Fruit fly (Drosophila melanogaster) whole organism, embryonic: ENCODE results near the gene CG32280.

Experiments used
- B-H2 ChIP-seq: fragments of 200-800 bp; sonication (Bioruptor generic); optimal IDR thresholded peaks from 2 replicates; lab custom pipeline; 2018; ENCODE audit warnings: missing biosample characterization, mild to moderate bottlenecking, missing genetic modification characterization
- CG12219 ChIP-seq: fragments of 200-800 bp; sonication (Bioruptor generic); optimal IDR thresholded peaks from 3 replicates; lab custom pipeline; 2018; ENCODE audit warnings: missing biosample characterization, mild to moderate bottlenecking, missing genetic modification characterization
- CG2889 ChIP-seq: fragments of 200-800 bp; sonication (Bioruptor generic); IDR thresholded peaks from 3 replicates; pipeline ENCODE4 v1.3.6; 2022; ENCODE audit warnings: missing biosample characterization, missing genetic modification characterization
- CG3065 ChIP-seq: fragments of 200-800 bp; sonication (Bioruptor generic); optimal IDR thresholded peaks from 2 replicates; lab custom pipeline; 2016; ENCODE audit warnings: missing biosample characterization, missing genetic modification characterization
- CG33557 ChIP-seq: fragments of 200-800 bp; sonication (Bioruptor generic); optimal IDR thresholded peaks from 2 replicates; lab custom pipeline; 2019; ENCODE audit warnings: missing biosample characterization, mild to moderate bottlenecking, missing genetic modification characterization, moderate library complexity
- Elba2 ChIP-seq: fragments of 200-800 bp; sonication (Bioruptor generic); optimal IDR thresholded peaks from 3 replicates; lab custom pipeline; 2016; ENCODE audit warnings: missing biosample characterization, missing genetic modification characterization
- Ravus ChIP-seq: fragments of 200-800 bp; sonication (Bioruptor generic); IDR thresholded peaks from 2 replicates; pipeline ENCODE4 v1.3.6; 2022; ENCODE audit warnings: missing biosample characterization, missing genetic modification characterization
- ato ChIP-seq: fragments of 200-800 bp; sonication (Bioruptor generic); IDR thresholded peaks from 2 replicates; pipeline ENCODE4 v1.3.6; 2022; ENCODE audit warnings: missing biosample characterization, missing genetic modification characterization; ENCODE audit not compliant: partially characterized antibody
- fru ChIP-seq: fragments of >200 bp; optimal IDR thresholded peaks from 2 replicates; lab custom pipeline; 2017
- gt ChIP-seq: fragments of 200-800 bp; sonication (Bioruptor generic); IDR thresholded peaks from 2 replicates; pipeline ENCODE4 v1.3.6; 2022; ENCODE audit warnings: missing biosample characterization, missing genetic modification characterization
- kni ChIP-seq: fragments of 200-800 bp; sonication (Bioruptor generic); optimal IDR thresholded peaks from 3 replicates; lab custom pipeline; 2017; ENCODE audit warnings: mild to moderate bottlenecking, missing biosample characterization, missing genetic modification reagents, missing genetic modification characterization
- twi ChIP-seq: fragments of 200-800 bp; optimal IDR thresholded peaks from 2 replicates; lab custom pipeline; 2019; ENCODE audit warnings: missing biosample characterization, mild to moderate bottlenecking, missing genetic modification characterization, moderate library complexity
- wek ChIP-seq: fragments of 200-800 bp; sonication (Bioruptor generic); optimal IDR thresholded peaks from 3 replicates; lab custom pipeline; 2018; ENCODE audit warnings: missing biosample characterization, mild to moderate bottlenecking, missing genetic modification characterization, moderate library complexity
- zen ChIP-seq: fragments of 200-800 bp; sonication (Bioruptor generic); optimal IDR thresholded peaks from 3 replicates; lab custom pipeline; 2018; ENCODE audit warnings: missing biosample characterization, mild to moderate bottlenecking, missing genetic modification characterization, moderate library complexity

DNA sequence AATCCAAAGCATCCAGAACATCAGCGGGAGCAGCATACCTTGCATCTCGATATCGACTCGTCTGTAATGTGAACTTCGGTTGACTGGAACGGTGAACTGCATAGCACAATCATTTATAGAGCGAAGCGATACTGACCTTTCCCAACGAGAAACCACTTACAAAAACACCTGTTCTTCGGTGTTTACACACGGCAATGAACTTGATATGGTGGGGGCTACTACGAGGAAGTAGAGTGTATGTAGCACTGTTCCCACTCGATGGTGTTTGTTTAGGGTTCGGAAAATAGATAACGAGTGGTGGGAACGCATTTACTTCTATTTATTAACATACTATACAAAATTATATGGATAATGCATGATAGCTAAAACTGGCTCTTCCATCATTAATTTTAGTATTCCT, 43.9 kb downstream of the CG32280 start, which contains the start of the genes CG32269 and CG32270:
- TF ChIP-seq zen (tag; lab: Kevin White, UChicago): no peak
- no peak for TF ChIP-seq CG3065 (GFP tag; lab: Kevin White, UChicago)
- no peak for TF ChIP-seq twi (tag; lab: Kevin White, UChicago)
- TF ChIP-seq B-H2 (GFP tag; lab: Kevin White, UChicago): no peak
- no peak for TF ChIP-seq wek (GFP tag; lab: Kevin White, UChicago)
- TF ChIP-seq ato: no peak
- no peak for TF ChIP-seq kni (GFP tag; lab: Kevin White, UChicago)
- no peak for TF ChIP-seq gt (GFP tag; lab: Robert Waterston, UW)
- no peak for TF ChIP-seq CG2889 (GFP tag; lab: Robert Waterston, UW)
- no peak for TF ChIP-seq CG12219 (GFP tag; lab: Kevin White, UChicago)
- TF ChIP-seq CG33557 (GFP tag; lab: Kevin White, UChicago): no peak
- TF ChIP-seq Elba2: no peak
- no peak for TF ChIP-seq Ravus (GFP tag; lab: Robert Waterston, UW)
- TF ChIP-seq fru (lab: Kevin White, UChicago): no peak
